2 worm cellular contexts compared by ENCODE assay signal in genomic region chrX:6848596-6848995, ce11.
A peak's percentile ranks its signal among the peaks of the same experiment; 100 is the strongest.
TF ChIP-seq lines count a peak whose summit lies in the region.

No protein-coding gene starts in this region.

TF ChIP-seq in whole organism, L4 larva, 104 proteins besides CTCF, POLR2A, EP300 and RAD21:
- TF ChIP-seq nhr-48 (tag; optimal IDR thresholded peaks at IDR 0.05; lab: Kevin White, UChicago) (no peak), aha-1 (tag; lab: Kevin White, UChicago) (peak; percentile 72)

TF ChIP-seq in whole organism, late embryonic, 69 proteins besides CTCF, POLR2A, EP300 and RAD21:
- TF ChIP-seq tbx-2 (tag; optimal IDR thresholded peaks at IDR 0.05; lab: Kevin White, UChicago): no peak
- TF ChIP-seq elt-2 (tag; optimal IDR thresholded peaks at IDR 0.05; lab: Kevin White, UChicago): peak; percentile 51
